Worm (Caenorhabditis elegans) whole organism, mixed stage, embryonic: ENCODE measurements around the gene H06A10.1.

Experiments
- bed-3 ChIP-seq: fragments of 200-800 bp; sonication (Bioruptor generic); optimal IDR thresholded peaks from 3 replicates; lab custom pipeline; 2018; ENCODE audit warnings: mild to moderate bottlenecking, missing genetic modification characterization, moderate library complexity, missing compliant biosample characterization
- ceh-83 ChIP-seq: fragments of 200-800 bp; sonication (Bioruptor generic); optimal IDR thresholded peaks from 2 replicates; lab custom pipeline; 2018; ENCODE audit warnings: mild to moderate bottlenecking, missing genetic modification characterization, missing compliant biosample characterization
- cnd-1 ChIP-seq: fragments of 200-800 bp; sonication (Bioruptor generic); optimal IDR thresholded peaks from 2 replicates; lab custom pipeline; 2018; ENCODE audit warnings: mild to moderate bottlenecking, missing genetic modification characterization, missing compliant biosample characterization
- drap-1 ChIP-seq: fragments of 200-800 bp; sonication (Bioruptor generic); optimal IDR thresholded peaks from 3 replicates; lab custom pipeline; 2018; ENCODE audit warnings: mild to moderate bottlenecking, missing genetic modification characterization, missing compliant biosample characterization
- elt-3 ChIP-seq: fragments of 150-350 bp; optimal IDR thresholded peaks from 2 replicates; lab custom pipeline; 2014; ENCODE audit warnings: missing biosample characterization, missing genetic modification characterization
- lin-13 ChIP-seq: fragments of 150-350 bp; optimal IDR thresholded peaks from 2 replicates; lab custom pipeline; 2014; ENCODE audit warnings: missing biosample characterization, missing genetic modification characterization
- lsy-2 ChIP-seq: fragments of 150-350 bp; optimal IDR thresholded peaks from 2 replicates; lab custom pipeline; 2014; ENCODE audit warnings: missing biosample characterization, missing genetic modification characterization
- nhr-12 ChIP-seq: fragments of 150-350 bp; optimal IDR thresholded peaks from 2 replicates; lab custom pipeline; 2014; ENCODE audit warnings: missing biosample characterization, missing genetic modification characterization
- nhr-28 ChIP-seq: fragments of 150-350 bp; optimal IDR thresholded peaks from 2 replicates; lab custom pipeline; 2014; ENCODE audit warnings: missing biosample characterization, missing genetic modification characterization
- pha-4 ChIP-seq: fragments of 150-350 bp; optimal IDR thresholded peaks from 2 replicates; lab custom pipeline; 2018; ENCODE audit warnings: missing biosample characterization, missing genetic modification reagents, missing genetic modification characterization
- sptf-1 ChIP-seq: sonication (generic microtip); optimal IDR thresholded peaks from 2 replicates; lab custom pipeline; 2017; ENCODE audit warnings: mild to moderate bottlenecking, missing genetic modification characterization, moderate library complexity, missing compliant biosample characterization
- unc-39 ChIP-seq: fragments of 150-350 bp; optimal IDR thresholded peaks from 2 replicates; lab custom pipeline; 2014; ENCODE audit warnings: missing biosample characterization, missing genetic modification characterization
- unc-62 ChIP-seq: fragments of 150-350 bp; optimal IDR thresholded peaks from 2 replicates; lab custom pipeline; 2014; ENCODE audit warnings: missing biosample characterization, missing genetic modification reagents, missing genetic modification characterization

DNA sequence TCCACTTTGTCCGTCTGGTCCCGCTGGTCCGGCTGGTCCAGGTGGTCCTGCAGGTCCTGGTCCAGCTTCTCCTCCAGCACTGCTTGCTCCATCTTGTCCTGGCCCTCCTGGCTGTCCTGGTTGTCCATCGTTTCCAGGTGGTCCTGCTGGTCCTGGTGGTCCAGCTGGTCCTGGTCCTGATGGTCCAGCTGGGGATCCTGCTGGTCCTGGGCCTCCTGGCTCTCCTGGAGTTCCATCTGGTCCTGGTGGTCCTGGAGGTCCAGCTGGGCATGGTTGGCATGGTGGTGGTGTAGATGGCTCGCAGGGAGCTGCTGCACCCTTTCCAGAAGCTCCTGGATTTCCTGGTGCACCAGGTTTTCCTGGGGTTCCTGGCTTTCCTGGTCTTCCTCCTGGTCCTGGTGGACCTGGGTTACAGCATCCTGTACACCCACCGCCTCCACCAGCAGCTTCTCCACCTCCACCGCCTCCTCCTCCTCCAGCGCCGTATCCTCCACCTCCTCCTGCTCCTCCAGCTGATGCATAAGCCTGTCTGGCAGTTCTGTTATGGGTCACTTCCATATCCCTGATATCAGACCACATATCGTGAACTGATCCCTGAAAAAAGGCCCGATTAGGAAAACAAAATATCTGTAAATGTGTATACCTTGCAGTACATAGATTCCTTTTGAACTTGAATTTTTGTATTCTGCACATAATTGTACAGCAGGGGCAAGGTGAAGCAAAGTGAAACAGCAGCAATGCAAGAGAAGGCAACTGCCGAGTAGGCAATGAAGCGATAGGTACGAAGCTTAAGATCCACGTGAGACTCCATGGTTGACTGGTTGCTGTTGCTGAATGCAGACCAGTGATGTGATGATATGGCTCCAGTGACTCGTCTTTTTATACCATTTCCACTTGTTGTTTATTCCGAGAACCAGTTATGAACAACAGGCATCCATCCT lies 40.1 kb upstream of the H06A10.1 start, which contains the start of gene col-183:
- TF ChIP-seq nhr-28 (tag; lab: Kevin White, UChicago) (no peak), lsy-2 (tag; lab: Kevin White, UChicago) (no peak), sptf-1 (tag; lab: Kevin White, UChicago) (no peak), elt-3 (tag; lab: Kevin White, UChicago) (no peak), nhr-12 (tag; lab: Kevin White, UChicago) (no peak), unc-39 (tag; lab: Kevin White, UChicago) (no peak), lin-13 (tag; lab: Kevin White, UChicago) (no peak), cnd-1 (tag; lab: Kevin White, UChicago) (no peak), bed-3 (GFP tag; lab: Kevin White, UChicago) (no peak), unc-62 (GFP tag; lab: Kevin White, UChicago) (no peak), ceh-83 (no peak), drap-1 (GFP tag; lab: Kevin White, UChicago) (no peak), pha-4 (tag; lab: Kevin White, UChicago) (no peak)
